Worm (Caenorhabditis elegans) whole organism, L3 larva: ENCODE data around the gene T19C4.5.

ENCODE experiments used
- ceh-16 ChIP-seq: sonication (generic microtip); optimal IDR thresholded peaks from 2 replicates; lab custom pipeline; 2017; ENCODE audit warnings: missing biosample characterization, missing genetic modification characterization
- ceh-28 ChIP-seq: fragments of 150-350 bp; optimal IDR thresholded peaks from 2 replicates; lab custom pipeline; 2014; ENCODE audit warnings: missing biosample characterization, missing genetic modification reagents, missing genetic modification characterization
- ceh-82 ChIP-seq: fragments of 150-350 bp; optimal IDR thresholded peaks from 2 replicates; lab custom pipeline; 2014; ENCODE audit warnings: missing biosample characterization, missing genetic modification characterization
- fkh-10 ChIP-seq: sonication (generic microtip); optimal IDR thresholded peaks from 2 replicates; lab custom pipeline; 2017; ENCODE audit warnings: missing biosample characterization, missing genetic modification reagents, missing genetic modification characterization
- fkh-2 ChIP-seq: fragments of 150-350 bp; optimal IDR thresholded peaks from 2 replicates; lab custom pipeline; 2014; ENCODE audit warnings: missing biosample characterization, missing genetic modification reagents, missing genetic modification characterization
- lin-15B ChIP-seq: fragments of 150-350 bp; optimal IDR thresholded peaks from 2 replicates; lab custom pipeline; 2014; ENCODE audit warnings: missing biosample characterization, missing genetic modification characterization
- lin-39 ChIP-seq: fragments of 150-350 bp; optimal IDR thresholded peaks from 2 replicates; lab custom pipeline; 2018; ENCODE audit warnings: missing biosample characterization, missing genetic modification reagents, missing genetic modification characterization
- nhr-11 ChIP-seq: fragments of 150-350 bp; optimal IDR thresholded peaks from 2 replicates; lab custom pipeline; 2014; ENCODE audit warnings: missing biosample characterization, missing genetic modification characterization
- nhr-12 ChIP-seq: fragments of 150-350 bp; optimal IDR thresholded peaks from 2 replicates; lab custom pipeline; 2014; ENCODE audit warnings: missing biosample characterization, missing genetic modification characterization
- nhr-237 ChIP-seq: fragments of 150-350 bp; optimal IDR thresholded peaks from 2 replicates; lab custom pipeline; 2014; ENCODE audit warnings: missing biosample characterization, missing genetic modification characterization
- nhr-25 ChIP-seq: sonication (generic microtip); optimal IDR thresholded peaks from 2 replicates; lab custom pipeline; 2017; ENCODE audit warnings: missing biosample characterization, missing genetic modification characterization
- sea-2 ChIP-seq: fragments of 150-350 bp; sonication (generic microtip); optimal IDR thresholded peaks from 4 replicates; lab custom pipeline; 2014; ENCODE audit warnings: missing biosample characterization, missing genetic modification reagents, missing genetic modification characterization
- unc-39 ChIP-seq: sonication (generic microtip); optimal IDR thresholded peaks from 4 replicates; lab custom pipeline; 2017; ENCODE audit warnings: missing biosample characterization, missing genetic modification characterization

DNA sequence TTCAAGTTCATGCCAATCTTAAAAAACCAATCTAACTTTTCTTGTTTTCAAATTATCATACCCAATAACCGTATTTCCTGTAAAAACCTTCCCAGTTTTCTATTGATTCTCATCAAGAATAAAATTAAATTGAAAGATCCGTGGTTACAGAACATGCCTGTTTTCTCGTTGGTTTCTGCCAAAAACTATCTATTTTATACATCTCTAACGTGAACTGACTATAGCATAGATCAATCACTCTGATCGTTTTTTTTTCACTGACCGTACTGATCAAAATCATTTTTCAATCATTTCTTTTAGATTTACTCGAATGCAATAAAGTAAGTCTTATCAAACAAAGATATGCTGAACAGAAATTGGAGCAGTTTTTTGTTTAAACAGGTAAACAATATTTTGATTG lies 47.1 kb upstream of the T19C4.5 start, which contains the start of gene C06H2.2:
- TF ChIP-seq unc-39 (tag; lab: Kevin White, UChicago) (no peak), fkh-10 (GFP tag; lab: Kevin White, UChicago) (no peak), nhr-237 (tag; lab: Kevin White, UChicago) (no peak), nhr-12 (no peak), ceh-82 (tag; lab: Kevin White, UChicago) (no peak), nhr-25 (tag; lab: Kevin White, UChicago) (no peak), sea-2 (GFP tag; lab: Kevin White, UChicago) (no peak), ceh-28 (no peak), lin-15B (tag; lab: Kevin White, UChicago) (no peak), ceh-16 (no peak), nhr-11 (no peak), fkh-2 (tag; lab: Kevin White, UChicago) (no peak), lin-39 (tag; lab: Kevin White, UChicago) (no peak)
